Fruit fly (Drosophila melanogaster) whole organism, embryonic: Measurements from ENCODE around the gene Reg-2.

Experiments
- Atf-2 ChIP-seq: fragments of 200-800 bp; sonication (Bioruptor generic); optimal IDR thresholded peaks from 2 replicates; lab custom pipeline; 2016; ENCODE audit warnings: missing biosample characterization, missing genetic modification characterization
- B-H1 ChIP-seq: fragments of 200-800 bp; sonication (Bioruptor generic); IDR thresholded peaks from 3 replicates; pipeline ENCODE4 v1.3.6; 2022; ENCODE audit warnings: missing biosample characterization, missing genetic modification characterization
- BEAF-32 ChIP-seq: fragments of 200-800 bp; sonication (Bioruptor generic); optimal IDR thresholded peaks from 3 replicates; lab custom pipeline; 2017; ENCODE audit warnings: missing biosample characterization, missing genetic modification characterization, mild to moderate bottlenecking, moderate library complexity, missing genetic modification reagents
- Bdp1 ChIP-seq: fragments of 200-800 bp; sonication (Bioruptor generic); optimal IDR thresholded peaks from 3 replicates; lab custom pipeline; 2016; ENCODE audit warnings: missing biosample characterization, missing genetic modification characterization
- CG10979 ChIP-seq: fragments of 200-800 bp; sonication (Bioruptor generic); optimal IDR thresholded peaks from 2 replicates; lab custom pipeline; 2018; ENCODE audit warnings: missing biosample characterization, mild to moderate bottlenecking, missing genetic modification characterization, moderate library complexity
- CG11504 ChIP-seq: fragments of 200-800 bp; sonication (Bioruptor generic); optimal IDR thresholded peaks from 3 replicates; lab custom pipeline; 2019; ENCODE audit warnings: missing biosample characterization, mild to moderate bottlenecking, missing genetic modification characterization, moderate library complexity
- CG15269 ChIP-seq: fragments of 200-800 bp; sonication (Bioruptor generic); optimal IDR thresholded peaks from 2 replicates; lab custom pipeline; 2018; ENCODE audit warnings: missing biosample characterization, mild to moderate bottlenecking, missing genetic modification characterization, moderate library complexity
- CG15601 ChIP-seq: fragments of 200-800 bp; sonication (Bioruptor generic); optimal IDR thresholded peaks from 3 replicates; lab custom pipeline; 2019; ENCODE audit warnings: missing biosample characterization, mild to moderate bottlenecking, missing genetic modification characterization, moderate library complexity
- CG1647 ChIP-seq: fragments of 200-800 bp; sonication (Bioruptor generic); optimal IDR thresholded peaks from 3 replicates; lab custom pipeline; 2016; ENCODE audit warnings: missing biosample characterization, missing genetic modification characterization
- CG16815 ChIP-seq: fragments of 200-800 bp; sonication (Bioruptor generic); optimal IDR thresholded peaks from 3 replicates; lab custom pipeline; 2017; ENCODE audit warnings: missing biosample characterization, mild to moderate bottlenecking, missing genetic modification characterization
- CG17802 ChIP-seq: fragments of 200-800 bp; sonication (Bioruptor generic); optimal IDR thresholded peaks from 2 replicates; lab custom pipeline; 2018; ENCODE audit warnings: missing biosample characterization, mild to moderate bottlenecking, missing genetic modification characterization, moderate library complexity
- CG1832 ChIP-seq: fragments of 200-800 bp; sonication (Bioruptor generic); optimal IDR thresholded peaks from 2 replicates; lab custom pipeline; 2017; ENCODE audit warnings: missing biosample characterization, mild to moderate bottlenecking, missing genetic modification characterization, inconsistent platforms
- CG18764 ChIP-seq: fragments of 200-800 bp; sonication (Bioruptor generic); optimal IDR thresholded peaks from 3 replicates; lab custom pipeline; 2016; ENCODE audit warnings: missing biosample characterization, missing genetic modification characterization
- CG2712 ChIP-seq: fragments of 200-800 bp; optimal IDR thresholded peaks from 3 replicates; lab custom pipeline; 2019; ENCODE audit warnings: missing biosample characterization, mild to moderate bottlenecking, missing genetic modification characterization, moderate library complexity
- CG2889 ChIP-seq: fragments of 200-800 bp; sonication (Bioruptor generic); IDR thresholded peaks from 3 replicates; pipeline ENCODE4 v1.3.6; 2022; ENCODE audit warnings: missing biosample characterization, missing genetic modification characterization
- CG34224 ChIP-seq: fragments of 200-800 bp; sonication (Bioruptor generic); IDR thresholded peaks from 3 replicates; pipeline ENCODE4 v1.3.6; 2022; ENCODE audit warnings: missing biosample characterization, missing genetic modification characterization; ENCODE audit not compliant: partially characterized antibody
- CG34422 ChIP-seq: fragments of 200-800 bp; sonication (Bioruptor generic); IDR thresholded peaks from 3 replicates; pipeline ENCODE4 v1.3.6; 2022; ENCODE audit warnings: missing biosample characterization, missing genetic modification characterization
- CG42726 ChIP-seq: fragments of 200-800 bp; sonication (Bioruptor generic); IDR thresholded peaks from 2 replicates; pipeline ENCODE4 v1.3.6; 2022; ENCODE audit warnings: missing biosample characterization, missing genetic modification characterization; ENCODE audit not compliant: partially characterized antibody
- CG4707 ChIP-seq: fragments of 200-800 bp; sonication (Bioruptor generic); optimal IDR thresholded peaks from 2 replicates; lab custom pipeline; 2018; ENCODE audit warnings: missing biosample characterization, mild to moderate bottlenecking, missing genetic modification characterization, moderate library complexity
- CG7839 ChIP-seq: fragments of 200-800 bp; sonication (Bioruptor generic); optimal IDR thresholded peaks from 3 replicates; lab custom pipeline; 2018; ENCODE audit warnings: missing biosample characterization, mild to moderate bottlenecking, missing genetic modification characterization, moderate library complexity
- CG8388 ChIP-seq: fragments of 200-800 bp; sonication (Bioruptor generic); optimal IDR thresholded peaks from 2 replicates; lab custom pipeline; 2019; ENCODE audit warnings: missing biosample characterization, mild to moderate bottlenecking, missing genetic modification characterization, moderate library complexity
- CG9817 ChIP-seq: fragments of 200-800 bp; sonication (Bioruptor generic); optimal IDR thresholded peaks from 2 replicates; lab custom pipeline; 2018; ENCODE audit warnings: missing biosample characterization, mild to moderate bottlenecking, missing genetic modification characterization, moderate library complexity
- CkIIα-i1 ChIP-seq: fragments of 200-800 bp; sonication (Bioruptor generic); IDR thresholded peaks from 2 replicates; pipeline ENCODE4 v1.3.6; 2022; ENCODE audit warnings: missing biosample characterization, missing genetic modification characterization
- Dll ChIP-seq: fragments of 200-800 bp; sonication (Bioruptor generic); IDR thresholded peaks from 4 replicates; pipeline ENCODE4 v1.3.6; 2022; ENCODE audit warnings: missing biosample characterization, missing genetic modification characterization; ENCODE audit not compliant: partially characterized antibody
- Eip74EF ChIP-seq, 2 experiments: fragments of 200-800 bp in 1 of 2; fragments of >200 bp in 1 of 2; sonication (Bioruptor generic) in 1 of 2; optimal IDR thresholded peaks; 2 replicates each; lab custom pipeline; 2017 to 2019; ENCODE audit warnings: missing biosample characterization in 2 of 2, missing genetic modification characterization in 2 of 2, mild to moderate bottlenecking in 1 of 2, moderate library complexity in 1 of 2
- Fer3 ChIP-seq: fragments of 200-800 bp; sonication (Bioruptor generic); optimal IDR thresholded peaks from 2 replicates; lab custom pipeline; 2018; ENCODE audit warnings: missing biosample characterization, mild to moderate bottlenecking, missing genetic modification characterization, moderate library complexity
- Hmx ChIP-seq: fragments of 200-800 bp; sonication (Bioruptor generic); optimal IDR thresholded peaks from 2 replicates; lab custom pipeline; 2016; ENCODE audit warnings: missing biosample characterization, missing genetic modification characterization
- Hr3 ChIP-seq: fragments of 200-800 bp; sonication (Bioruptor generic); optimal IDR thresholded peaks from 3 replicates; lab custom pipeline; 2016; ENCODE audit warnings: missing biosample characterization, missing genetic modification characterization
- Jarid2 ChIP-seq: fragments of 200-800 bp; sonication (Bioruptor generic); optimal IDR thresholded peaks from 3 replicates; lab custom pipeline; 2017; ENCODE audit warnings: mild to moderate bottlenecking, missing biosample characterization, missing genetic modification reagents, missing genetic modification characterization
- Poxn ChIP-seq: fragments of 200-800 bp; sonication (Bioruptor generic); IDR thresholded peaks from 2 replicates; pipeline ENCODE4 v1.3.6; 2022; ENCODE audit warnings: missing biosample characterization, missing genetic modification characterization
- Rfx ChIP-seq: fragments of 200-800 bp; sonication (Bioruptor generic); IDR thresholded peaks from 2 replicates; pipeline ENCODE4 v1.3.6; 2022; ENCODE audit warnings: missing biosample characterization, missing genetic modification characterization
- Sox100B ChIP-seq: fragments of 200-800 bp; sonication (Bioruptor generic); optimal IDR thresholded peaks from 3 replicates; lab custom pipeline; 2018; ENCODE audit warnings: missing biosample characterization, mild to moderate bottlenecking, missing genetic modification characterization
- Sry-β ChIP-seq: fragments of 200-800 bp; sonication (Bioruptor generic); optimal IDR thresholded peaks from 2 replicates; lab custom pipeline; 2018; ENCODE audit warnings: missing biosample characterization, mild to moderate bottlenecking, missing genetic modification characterization, moderate library complexity
- Ssrp ChIP-seq: fragments of 200-800 bp; sonication (Bioruptor generic); optimal IDR thresholded peaks from 2 replicates; lab custom pipeline; 2018; ENCODE audit warnings: missing biosample characterization, mild to moderate bottlenecking, missing genetic modification characterization, moderate library complexity
- Taf1 ChIP-seq: fragments of 200-800 bp; sonication (Bioruptor generic); IDR thresholded peaks from 2 replicates; pipeline ENCODE4 v1.3.6; 2022; ENCODE audit warnings: missing biosample characterization, missing genetic modification characterization
- danr ChIP-seq: fragments of 200-800 bp; sonication (Bioruptor generic); IDR thresholded peaks from 2 replicates; pipeline ENCODE4 v1.3.6; 2022; ENCODE audit warnings: missing biosample characterization, missing genetic modification characterization
- fd64A ChIP-seq: fragments of 200-800 bp; sonication (Bioruptor generic); optimal IDR thresholded peaks from 3 replicates; lab custom pipeline; 2018; ENCODE audit warnings: missing biosample characterization, mild to moderate bottlenecking, missing genetic modification characterization
- gce ChIP-seq: fragments of 200-800 bp; sonication (Bioruptor generic); IDR thresholded peaks from 3 replicates; pipeline ENCODE4 v1.3.6; 2022; ENCODE audit warnings: missing biosample characterization, missing genetic modification characterization
- kni ChIP-seq: fragments of 200-800 bp; sonication (Bioruptor generic); optimal IDR thresholded peaks from 3 replicates; lab custom pipeline; 2017; ENCODE audit warnings: mild to moderate bottlenecking, missing biosample characterization, missing genetic modification reagents, missing genetic modification characterization
- lola ChIP-seq, 3 experiments: fragments of >200 bp in 2 of 3; fragments of 200-800 bp in 1 of 3; sonication (Bioruptor generic) in 1 of 3; optimal IDR thresholded peaks; 2 replicates each; lab custom pipeline; 2017 to 2019; ENCODE audit warnings: missing biosample characterization in 3 of 3, missing genetic modification characterization in 3 of 3, mild to moderate bottlenecking in 1 of 3, moderate library complexity in 1 of 3
- pzg ChIP-seq: fragments of 200-800 bp; sonication (Bioruptor generic); optimal IDR thresholded peaks from 3 replicates; lab custom pipeline; 2018; ENCODE audit warnings: missing biosample characterization, mild to moderate bottlenecking, missing genetic modification characterization, moderate library complexity
- ro ChIP-seq: fragments of 200-800 bp; sonication (Bioruptor generic); IDR thresholded peaks from 2 replicates; pipeline ENCODE4 v1.3.6; 2022; ENCODE audit warnings: missing biosample characterization, missing genetic modification characterization
- scrt ChIP-seq: fragments of 200-800 bp; sonication (Bioruptor generic); optimal IDR thresholded peaks from 2 replicates; lab custom pipeline; 2018; ENCODE audit warnings: missing biosample characterization, mild to moderate bottlenecking, missing genetic modification characterization, moderate library complexity
- slbo ChIP-seq: fragments of 200-800 bp; sonication (Bioruptor generic); IDR thresholded peaks from 2 replicates; pipeline ENCODE4 v1.3.6; 2022; ENCODE audit warnings: missing biosample characterization, missing genetic modification characterization
- trem ChIP-seq: fragments of 200-800 bp; optimal IDR thresholded peaks from 3 replicates; lab custom pipeline; 2019; ENCODE audit warnings: missing biosample characterization, mild to moderate bottlenecking, missing genetic modification characterization, moderate library complexity
- unpg ChIP-seq: fragments of 200-800 bp; sonication (Bioruptor generic); optimal IDR thresholded peaks from 3 replicates; lab custom pipeline; 2018; ENCODE audit warnings: missing biosample characterization, mild to moderate bottlenecking, missing genetic modification characterization, moderate library complexity
- vvl ChIP-seq: fragments of 200-800 bp; sonication (Bioruptor generic); IDR thresholded peaks from 2 replicates; pipeline ENCODE4 v1.3.6; 2022; ENCODE audit warnings: missing biosample characterization, missing genetic modification characterization
- wor ChIP-seq: fragments of 200-800 bp; sonication (Bioruptor generic); IDR thresholded peaks from 2 replicates; pipeline ENCODE4 v1.3.6; 2022; ENCODE audit warnings: missing biosample characterization, missing genetic modification characterization

Gene Reg-2

DNA sequence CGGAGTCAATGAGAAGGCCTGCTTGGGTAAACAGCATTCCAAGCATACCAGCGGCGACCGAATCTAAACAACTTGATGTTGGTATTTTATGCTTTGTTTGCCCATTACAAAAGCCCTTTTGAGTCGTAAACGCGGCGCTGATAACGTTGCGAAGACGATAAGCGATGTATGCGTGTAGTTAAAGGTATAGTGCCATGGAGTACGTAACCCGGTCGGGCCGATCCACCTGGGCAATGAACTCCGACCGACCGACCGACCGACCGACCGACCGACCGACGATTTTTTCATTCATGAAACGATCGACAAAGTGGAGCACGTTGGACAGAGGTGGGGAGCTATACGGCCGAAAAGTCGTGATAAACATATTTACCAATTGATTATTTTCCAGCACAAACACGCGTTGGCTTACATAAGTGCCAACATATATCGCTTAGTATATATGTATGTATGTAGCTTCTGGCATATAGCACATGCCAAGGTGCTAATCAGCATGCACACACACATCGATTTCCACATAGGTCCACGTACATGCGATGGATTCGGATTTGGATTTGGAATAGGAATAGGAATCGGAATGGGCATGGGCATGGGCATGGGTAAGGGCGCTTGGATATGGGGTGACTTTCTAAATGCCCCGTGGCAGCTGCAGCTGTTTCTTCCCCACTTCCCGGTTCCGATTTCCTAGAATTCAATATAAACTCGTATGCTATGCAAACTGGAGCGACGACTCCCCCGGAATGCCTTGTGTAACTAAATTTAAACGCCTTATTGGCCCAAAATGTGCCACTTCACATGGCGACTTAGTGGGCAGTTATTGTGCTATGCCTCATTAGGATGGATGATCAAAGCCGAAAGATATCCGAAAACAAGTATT lies 36.7 kb upstream of the Reg-2 start (continued):
- TF ChIP-seq CkIIα-i1 (GFP tag; lab: Robert Waterston, UW), result no peak
- TF ChIP-seq CG10979 (tag; lab: Kevin White, UChicago), result no peak
- peak; percentile 6 for TF ChIP-seq unpg (GFP tag; lab: Kevin White, UChicago)
- no peak for TF ChIP-seq wor (GFP tag; lab: Robert Waterston, UW)
- TF ChIP-seq ro, result no peak
- TF ChIP-seq Jarid2 (GFP tag; lab: Kevin White, UChicago), result no peak
- no peak for TF ChIP-seq slbo (GFP tag; lab: Robert Waterston, UW)
- no peak for TF ChIP-seq CG2889 (GFP tag; lab: Robert Waterston, UW)
- TF ChIP-seq lola (GFP tag; optimal IDR thresholded peaks at IDR 0.05; lab: Kevin White, UChicago), result no peak
- peak; percentile 25 for TF ChIP-seq Bdp1
- TF ChIP-seq CG11504 (tag; lab: Kevin White, UChicago), result no peak
- TF ChIP-seq CG18764 (GFP tag; lab: Kevin White, UChicago), result no peak
- TF ChIP-seq Taf1 (GFP tag; lab: Robert Waterston, UW), result no peak
- no peak for TF ChIP-seq CG2712 (tag; lab: Kevin White, UChicago)
- no peak for TF ChIP-seq Dll (GFP tag; lab: Robert Waterston, UW)
- no peak for TF ChIP-seq scrt
- peak; percentile 4; the same call in 1 of the 3 replicates for TF ChIP-seq gce (GFP tag; lab: Robert Waterston, UW)
- TF ChIP-seq CG42726 (GFP tag; lab: Robert Waterston, UW), result no peak
- TF ChIP-seq CG9817 (tag; lab: Kevin White, UChicago), result no peak
- TF ChIP-seq vvl (GFP tag; lab: Robert Waterston, UW), result 0 out of 2 replicates have a peak, but pooled peaks have one; percentile 43
- no peak for TF ChIP-seq CG17802 (tag; lab: Kevin White, UChicago)
- TF ChIP-seq Rfx, result no peak
- TF ChIP-seq danr, result no peak
- TF ChIP-seq Fer3 (tag; lab: Kevin White, UChicago), result no peak
- no peak for TF ChIP-seq CG16815 (GFP tag; lab: Kevin White, UChicago)
- TF ChIP-seq Ssrp (tag; lab: Kevin White, UChicago), result no peak
- no peak for TF ChIP-seq CG8388 (GFP tag; lab: Kevin White, UChicago)
- peak; percentile 20; the same call in 1 of the 3 replicates for TF ChIP-seq B-H1 (GFP tag; lab: Robert Waterston, UW)
- TF ChIP-seq CG4707, result peak; percentile 0
- no peak for TF ChIP-seq Atf-2 (GFP tag; lab: Kevin White, UChicago)
- peak; percentile 32 for TF ChIP-seq CG15601
- peak; percentile 65 for TF ChIP-seq fd64A (GFP tag; lab: Kevin White, UChicago)
- no peak for TF ChIP-seq CG7839 (tag; lab: Kevin White, UChicago)
- TF ChIP-seq CG34224 (GFP tag; lab: Robert Waterston, UW), result no peak
- TF ChIP-seq Eip74EF (GFP tag; optimal IDR thresholded peaks at IDR 0.05; lab: Kevin White, UChicago), result no peak
- no peak for TF ChIP-seq Hmx (GFP tag; lab: Kevin White, UChicago)
- peak; percentile 22 for TF ChIP-seq CG15269 (tag; lab: Kevin White, UChicago)
- TF ChIP-seq Sox100B, result no peak
- TF ChIP-seq CG1647 (GFP tag; lab: Kevin White, UChicago), result peak; percentile 16
- TF ChIP-seq BEAF-32 (GFP tag; lab: Kevin White, UChicago), result no peak
- no peak for TF ChIP-seq CG34422 (GFP tag; lab: Robert Waterston, UW)
- no peak for TF ChIP-seq Poxn
- peak; percentile 94 for TF ChIP-seq kni (GFP tag; lab: Kevin White, UChicago)
- no peak for TF ChIP-seq pzg
- no peak for TF ChIP-seq Sry-β
- TF ChIP-seq Hr3 (GFP tag; lab: Kevin White, UChicago), result no peak
- TF ChIP-seq trem (tag; lab: Kevin White, UChicago), result no peak
- TF ChIP-seq CG1832, result no peak
